Fruit fly (Drosophila melanogaster) whole organism, embryonic: ENCODE measurements around the gene mthl9.

Source experiments
- ATbp ChIP-seq: fragments of 200-800 bp; sonication (Bioruptor generic); optimal IDR thresholded peaks from 2 replicates; lab custom pipeline; 2017; ENCODE audit warnings: missing biosample characterization, mild to moderate bottlenecking, missing genetic modification characterization, missing genetic modification reagents
- Abd-B ChIP-seq: fragments of 200-800 bp; sonication (Bioruptor generic); optimal IDR thresholded peaks from 2 replicates; lab custom pipeline; 2018; ENCODE audit warnings: missing biosample characterization, mild to moderate bottlenecking, missing genetic modification characterization, moderate library complexity
- Adf1 ChIP-seq: fragments of 200-800 bp; sonication (Bioruptor generic); IDR thresholded peaks from 2 replicates; pipeline ENCODE4 v1.3.6; 2022; ENCODE audit warnings: missing biosample characterization, missing genetic modification characterization
- Asciz ChIP-seq: fragments of 200-800 bp; sonication (Bioruptor generic); optimal IDR thresholded peaks from 2 replicates; lab custom pipeline; 2017; ENCODE audit warnings: missing biosample characterization, mild to moderate bottlenecking, missing genetic modification characterization, missing genetic modification reagents
- Bdp1 ChIP-seq: fragments of 200-800 bp; sonication (Bioruptor generic); optimal IDR thresholded peaks from 3 replicates; lab custom pipeline; 2016; ENCODE audit warnings: missing biosample characterization, missing genetic modification characterization
- CG10274 ChIP-seq: fragments of 200-800 bp; sonication (Bioruptor generic); optimal IDR thresholded peaks from 3 replicates; lab custom pipeline; 2017; ENCODE audit warnings: missing biosample characterization, mild to moderate bottlenecking, missing genetic modification characterization
- CG10321 ChIP-seq: fragments of 200-800 bp; sonication (Bioruptor generic); IDR thresholded peaks from 2 replicates; pipeline ENCODE4 v1.3.6; 2022; ENCODE audit warnings: missing biosample characterization, missing genetic modification characterization
- CG10959 ChIP-seq: fragments of 200-800 bp; sonication (Bioruptor generic); IDR thresholded peaks from 2 replicates; pipeline ENCODE4 v1.3.6; 2022; ENCODE audit warnings: missing biosample characterization, missing genetic modification characterization
- CG11560 ChIP-seq: fragments of 200-800 bp; sonication (Bioruptor generic); IDR thresholded peaks from 3 replicates; pipeline ENCODE4 v1.3.6; 2022; ENCODE audit warnings: missing biosample characterization, missing genetic modification characterization
- CG12219 ChIP-seq: fragments of 200-800 bp; sonication (Bioruptor generic); optimal IDR thresholded peaks from 3 replicates; lab custom pipeline; 2018; ENCODE audit warnings: missing biosample characterization, mild to moderate bottlenecking, missing genetic modification characterization
- CG12236 ChIP-seq: fragments of 200-800 bp; sonication (Bioruptor generic); optimal IDR thresholded peaks from 2 replicates; lab custom pipeline; 2016; ENCODE audit warnings: missing biosample characterization, missing genetic modification characterization
- CG1233 ChIP-seq: fragments of 200-800 bp; sonication (Bioruptor generic); optimal IDR thresholded peaks from 4 replicates; lab custom pipeline; 2018; ENCODE audit warnings: missing biosample characterization, mild to moderate bottlenecking, missing genetic modification characterization
- CG13296 ChIP-seq: fragments of 200-800 bp; sonication (Bioruptor generic); optimal IDR thresholded peaks from 3 replicates; lab custom pipeline; 2018; ENCODE audit warnings: missing biosample characterization, mild to moderate bottlenecking, missing genetic modification characterization
- CG18262 ChIP-seq: fragments of 200-800 bp; optimal IDR thresholded peaks from 3 replicates; lab custom pipeline; 2019; ENCODE audit warnings: missing biosample characterization, mild to moderate bottlenecking, missing genetic modification characterization, moderate library complexity
- CG32532 ChIP-seq: fragments of 200-800 bp; sonication (Bioruptor generic); IDR thresholded peaks from 2 replicates; pipeline ENCODE4 v1.3.6; 2022; ENCODE audit warnings: missing biosample characterization, missing genetic modification characterization
- CG3995 ChIP-seq: fragments of 200-800 bp; sonication (Bioruptor generic); optimal IDR thresholded peaks from 3 replicates; lab custom pipeline; 2016; ENCODE audit warnings: missing biosample characterization, missing genetic modification characterization
- CG4730 ChIP-seq: fragments of 200-800 bp; sonication (Bioruptor generic); IDR thresholded peaks from 2 replicates; pipeline ENCODE4 v1.3.6; 2022; ENCODE audit warnings: missing biosample characterization, missing genetic modification characterization
- CG6689 ChIP-seq: fragments of 200-800 bp; sonication (Bioruptor generic); IDR thresholded peaks from 2 replicates; pipeline ENCODE4 v1.3.6; 2022; ENCODE audit warnings: missing biosample characterization, missing genetic modification characterization
- CG6765 ChIP-seq: fragments of 200-800 bp; sonication (Bioruptor generic); optimal IDR thresholded peaks from 3 replicates; lab custom pipeline; 2017; ENCODE audit warnings: missing biosample characterization, mild to moderate bottlenecking, missing genetic modification characterization
- CG8281 ChIP-seq: fragments of 200-800 bp; sonication (Bioruptor generic); optimal IDR thresholded peaks from 2 replicates; lab custom pipeline; 2018; ENCODE audit warnings: missing biosample characterization, mild to moderate bottlenecking, missing genetic modification characterization, moderate library complexity
- CG9876 ChIP-seq: fragments of 200-800 bp; sonication (Bioruptor generic); optimal IDR thresholded peaks from 2 replicates; lab custom pipeline; 2016; ENCODE audit warnings: missing biosample characterization, missing genetic modification characterization
- Dek ChIP-seq: fragments of 200-800 bp; sonication (Bioruptor generic); optimal IDR thresholded peaks from 3 replicates; lab custom pipeline; 2019; ENCODE audit warnings: missing biosample characterization, mild to moderate bottlenecking, missing genetic modification characterization, moderate library complexity
- H15 ChIP-seq: fragments of 200-800 bp; sonication (Bioruptor generic); IDR thresholded peaks from 3 replicates; pipeline ENCODE4 v1.3.6; 2022; ENCODE audit warnings: missing biosample characterization, missing genetic modification characterization
- H2.0 ChIP-seq: fragments of 200-800 bp; sonication (Bioruptor generic); IDR thresholded peaks from 2 replicates; pipeline ENCODE4 v1.3.6; 2022; ENCODE audit warnings: missing biosample characterization, missing genetic modification characterization
- Hr3 ChIP-seq: fragments of 200-800 bp; sonication (Bioruptor generic); optimal IDR thresholded peaks from 3 replicates; lab custom pipeline; 2016; ENCODE audit warnings: missing biosample characterization, missing genetic modification characterization
- Mrtf ChIP-seq: fragments of 200-800 bp; sonication (Bioruptor generic); IDR thresholded peaks from 3 replicates; pipeline ENCODE4 v1.3.6; 2022; ENCODE audit warnings: missing biosample characterization, missing genetic modification characterization
- Nf-YB ChIP-seq: fragments of 200-800 bp; sonication (Bioruptor generic); optimal IDR thresholded peaks from 3 replicates; lab custom pipeline; 2019; ENCODE audit warnings: missing biosample characterization, mild to moderate bottlenecking, missing genetic modification characterization, moderate library complexity
- Nf-YC ChIP-seq: fragments of 200-800 bp; optimal IDR thresholded peaks from 3 replicates; lab custom pipeline; 2019; ENCODE audit warnings: missing biosample characterization, mild to moderate bottlenecking, missing genetic modification characterization, moderate library complexity
- ab ChIP-seq: fragments of 200-800 bp; sonication (Bioruptor generic); optimal IDR thresholded peaks from 2 replicates; lab custom pipeline; 2016; ENCODE audit warnings: missing biosample characterization, missing genetic modification characterization
- cg ChIP-seq: fragments of 200-800 bp; sonication (Bioruptor generic); optimal IDR thresholded peaks from 3 replicates; lab custom pipeline; 2019; ENCODE audit warnings: missing biosample characterization, mild to moderate bottlenecking, missing genetic modification characterization, moderate library complexity
- en ChIP-seq: fragments of 200-800 bp; sonication (Bioruptor generic); optimal IDR thresholded peaks from 2 replicates; lab custom pipeline; 2016; ENCODE audit warnings: missing biosample characterization, missing genetic modification characterization
- eyg ChIP-seq: fragments of 200-800 bp; sonication (Bioruptor generic); optimal IDR thresholded peaks from 3 replicates; lab custom pipeline; 2016; ENCODE audit warnings: missing biosample characterization, missing genetic modification characterization
- gcm ChIP-seq: fragments of 200-800 bp; sonication (Bioruptor generic); optimal IDR thresholded peaks from 2 replicates; lab custom pipeline; 2019; ENCODE audit warnings: missing biosample characterization, mild to moderate bottlenecking, missing genetic modification characterization, moderate library complexity
- gem ChIP-seq: fragments of 200-800 bp; sonication (Bioruptor generic); optimal IDR thresholded peaks from 2 replicates; lab custom pipeline; 2019; ENCODE audit warnings: missing biosample characterization, mild to moderate bottlenecking, missing genetic modification characterization, moderate library complexity
- phol ChIP-seq: fragments of 200-800 bp; sonication (Bioruptor generic); optimal IDR thresholded peaks from 3 replicates; lab custom pipeline; 2018; ENCODE audit warnings: missing biosample characterization, mild to moderate bottlenecking, missing genetic modification characterization, moderate library complexity
- sim ChIP-seq: fragments of 200-800 bp; sonication (Bioruptor generic); IDR thresholded peaks from 2 replicates; pipeline ENCODE4 v1.3.6; 2022; ENCODE audit warnings: missing biosample characterization, missing genetic modification characterization
- sr ChIP-seq: fragments of 200-800 bp; sonication (Bioruptor generic); IDR thresholded peaks from 3 replicates; pipeline ENCODE4 v1.3.6; 2022; ENCODE audit warnings: missing biosample characterization, missing genetic modification characterization
- tio ChIP-seq: fragments of 200-800 bp; sonication (Bioruptor generic); optimal IDR thresholded peaks from 2 replicates; lab custom pipeline; 2017; ENCODE audit warnings: missing biosample characterization, missing genetic modification characterization, inconsistent platforms
- tll ChIP-seq, 2 experiments: fragments of 200-800 bp in 1 of 2; fragments of >200 bp in 1 of 2; sonication (Bioruptor generic) in 1 of 2; optimal IDR thresholded peaks; 2 replicates each; lab custom pipeline; 2017 to 2019; ENCODE audit warnings: missing biosample characterization in 2 of 2, missing genetic modification characterization in 2 of 2, mild to moderate bottlenecking in 1 of 2, moderate library complexity in 1 of 2
- vfl ChIP-seq: fragments of 200-800 bp; sonication (Bioruptor generic); optimal IDR thresholded peaks from 2 replicates; lab custom pipeline; 2016; ENCODE audit warnings: missing biosample characterization, missing genetic modification characterization
- yki ChIP-seq: fragments of >200 bp; optimal IDR thresholded peaks from 3 replicates; lab custom pipeline; 2018
- zf30C ChIP-seq: fragments of 200-800 bp; sonication (Bioruptor generic); optimal IDR thresholded peaks from 3 replicates; lab custom pipeline; 2018; ENCODE audit warnings: missing biosample characterization, mild to moderate bottlenecking, missing genetic modification characterization

mthl9 gene

dm6 chr3L:374582-374981 lies 42.5 kb upstream of the mthl9 start (continued):
- TF ChIP-seq CG10274 (GFP tag; lab: Kevin White, UChicago), result peak; percentile 55
- no peak for TF ChIP-seq CG6765 (GFP tag; lab: Kevin White, UChicago)
- peak; percentile 18 for TF ChIP-seq CG1233 (GFP tag; lab: Kevin White, UChicago)
- TF ChIP-seq, all 482 proteins: peak for 5

- TF ChIP-seq zf30C (peak; percentile 11), sim (no peak), Abd-B (GFP tag; lab: Kevin White, UChicago) (no peak), CG10321 (GFP tag; lab: Robert Waterston, UW) (peak; percentile 68), gcm (peak; percentile 85), CG10959 (no peak), sr (GFP tag; lab: Robert Waterston, UW) (peak; percentile 64; the same call in 1 of the 3 replicates), CG4730 (no peak), cg (GFP tag; lab: Kevin White, UChicago) (peak; percentile 6), Nf-YC (tag; lab: Kevin White, UChicago) (peak; percentile 87), Hr3 (no peak), CG3995 (no peak), phol (peak; percentile 48), eyg (GFP tag; lab: Kevin White, UChicago) (no peak), Nf-YB (GFP tag; lab: Kevin White, UChicago) (peak; percentile 94), Adf1 (no peak), ab (no peak), CG18262 (tag; lab: Kevin White, UChicago) (no peak), en (GFP tag; lab: Kevin White, UChicago) (no peak)
- TF ChIP-seq, all 482 proteins: peak for 8
Measured at dm6 chr3L:371228-371627, 39.1 kb upstream of the mthl9 start.

- TF ChIP-seq vfl (GFP tag; lab: Kevin White, UChicago), result no peak
- no peak for TF ChIP-seq Mrtf (GFP tag; lab: Robert Waterston, UW)
- no peak for TF ChIP-seq CG6689 (GFP tag; lab: Robert Waterston, UW)
- TF ChIP-seq CG12219 (GFP tag; lab: Kevin White, UChicago), result no peak
- no peak for TF ChIP-seq CG9876
- no peak for TF ChIP-seq tll (GFP tag; optimal IDR thresholded peaks at IDR 0.05; lab: Kevin White, UChicago)
- TF ChIP-seq CG8281 (tag; lab: Kevin White, UChicago), result no peak
- TF ChIP-seq tio (GFP tag; lab: Kevin White, UChicago), result no peak
- no peak for TF ChIP-seq yki (lab: Kevin White, UChicago)
- no peak for TF ChIP-seq CG13296
- TF ChIP-seq Bdp1 (GFP tag; lab: Kevin White, UChicago), result no peak
- no peak for TF ChIP-seq ATbp (GFP tag; lab: Kevin White, UChicago)
- no peak for TF ChIP-seq H15 (GFP tag; lab: Robert Waterston, UW)
- TF ChIP-seq Dek (tag; lab: Kevin White, UChicago), result no peak
- no peak for TF ChIP-seq CG32532 (GFP tag; lab: Robert Waterston, UW)
- no peak for TF ChIP-seq CG12236 (GFP tag; lab: Kevin White, UChicago)
- TF ChIP-seq Asciz (GFP tag; lab: Kevin White, UChicago), result no peak
- no peak for TF ChIP-seq CG11560 (tag; lab: Robert Waterston, UW)
- no peak for TF ChIP-seq gem (tag; lab: Kevin White, UChicago)
- TF ChIP-seq H2.0 (GFP tag; lab: Robert Waterston, UW), result no peak
Measured at dm6 chr3L:366337-366736, 34.2 kb upstream of the mthl9 start, which contains the start of gene CG13884. Gene CG13884, minus strand, starts transcription at chr3L:366437.
